Fruit fly (Drosophila melanogaster): Measurements from ENCODE around the gene IntS9.

The IntS9 gene

DNA sequence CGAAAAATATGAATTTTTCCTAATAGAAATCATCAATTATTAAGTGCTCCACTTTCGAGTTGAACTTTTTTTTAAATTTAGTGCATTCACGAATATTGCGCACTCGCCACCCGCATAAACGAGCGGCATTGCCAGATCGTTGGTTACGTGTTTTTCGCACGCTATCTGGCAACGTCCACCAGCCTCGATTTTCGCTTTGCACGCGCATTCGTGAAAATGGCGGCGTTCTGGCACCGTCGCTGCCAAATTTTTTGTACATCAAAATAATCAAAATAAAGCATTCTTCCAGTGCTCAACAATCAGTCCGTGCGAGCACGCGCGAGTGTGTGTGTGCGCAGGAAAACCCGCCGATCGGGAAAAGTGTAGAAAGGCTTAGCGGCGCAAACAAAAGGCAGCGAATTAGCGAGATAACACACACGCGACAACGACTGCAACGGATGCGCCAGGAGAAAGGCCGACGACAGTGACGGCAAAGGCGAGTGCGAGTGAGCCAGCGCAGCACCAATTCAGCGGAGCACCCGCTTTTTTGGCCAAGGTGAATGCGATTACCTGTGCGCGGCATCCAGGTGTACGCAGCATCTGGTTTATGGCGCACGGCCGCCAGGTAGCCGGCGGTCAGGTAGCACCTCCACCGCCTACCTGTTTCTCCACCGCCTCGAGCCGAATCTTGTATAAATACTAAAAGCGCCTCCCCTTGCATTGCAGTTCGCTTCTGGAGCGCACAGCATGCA, 8.3 kb upstream of the IntS9 start:
- TF ChIP-seq psq (optimal IDR thresholded peaks at IDR 0.05) (no peak), insv (optimal IDR thresholded peaks at IDR 0.05) (no peak), Sin3A (optimal IDR thresholded peaks at IDR 0.05) (no peak), h (optimal IDR thresholded peaks at IDR 0.05) (no peak), ttk (optimal IDR thresholded peaks at IDR 0.05) (no peak), Myc (optimal IDR thresholded peaks at IDR 0.05) (no peak)

DNA sequence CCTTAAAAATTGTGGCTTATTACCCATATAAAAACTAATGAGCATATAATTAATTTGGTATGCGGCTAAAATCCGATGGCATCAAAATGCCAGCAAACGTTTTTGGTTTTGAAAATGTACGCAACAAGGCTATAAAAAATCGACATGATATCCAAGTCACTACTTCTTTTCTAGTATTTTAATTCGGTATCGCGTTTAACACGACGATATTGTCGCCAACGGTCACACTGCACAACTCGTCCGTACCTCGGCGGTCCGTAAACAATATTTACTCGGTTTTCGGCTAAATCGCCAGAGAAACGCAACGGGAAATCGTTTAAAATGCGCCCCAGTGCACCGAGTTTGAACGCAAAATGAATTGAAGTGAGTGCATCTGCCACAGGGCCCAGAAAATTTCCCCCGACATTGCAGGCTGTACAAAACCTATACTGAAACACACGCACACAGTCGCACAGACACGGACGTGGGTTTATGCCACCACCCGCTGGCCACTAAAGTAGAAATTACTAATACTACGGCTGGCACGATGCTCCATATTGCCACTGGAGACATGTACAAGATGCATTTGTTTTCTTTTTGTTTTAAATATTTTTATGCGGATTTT, 7.7 kb upstream of the IntS9 start, which contains the start of gene Taf4:
Gene Taf4 (plus strand): TSS at position 210 of the 604 bp plus-strand sequence.
- TF ChIP-seq h (optimal IDR thresholded peaks at IDR 0.05) (no peak), ttk (optimal IDR thresholded peaks at IDR 0.05) (no peak), Sin3A (optimal IDR thresholded peaks at IDR 0.05) (no peak), psq (optimal IDR thresholded peaks at IDR 0.05) (no peak), insv (optimal IDR thresholded peaks at IDR 0.05) (no peak), Myc (optimal IDR thresholded peaks at IDR 0.05) (no peak)

DNA sequence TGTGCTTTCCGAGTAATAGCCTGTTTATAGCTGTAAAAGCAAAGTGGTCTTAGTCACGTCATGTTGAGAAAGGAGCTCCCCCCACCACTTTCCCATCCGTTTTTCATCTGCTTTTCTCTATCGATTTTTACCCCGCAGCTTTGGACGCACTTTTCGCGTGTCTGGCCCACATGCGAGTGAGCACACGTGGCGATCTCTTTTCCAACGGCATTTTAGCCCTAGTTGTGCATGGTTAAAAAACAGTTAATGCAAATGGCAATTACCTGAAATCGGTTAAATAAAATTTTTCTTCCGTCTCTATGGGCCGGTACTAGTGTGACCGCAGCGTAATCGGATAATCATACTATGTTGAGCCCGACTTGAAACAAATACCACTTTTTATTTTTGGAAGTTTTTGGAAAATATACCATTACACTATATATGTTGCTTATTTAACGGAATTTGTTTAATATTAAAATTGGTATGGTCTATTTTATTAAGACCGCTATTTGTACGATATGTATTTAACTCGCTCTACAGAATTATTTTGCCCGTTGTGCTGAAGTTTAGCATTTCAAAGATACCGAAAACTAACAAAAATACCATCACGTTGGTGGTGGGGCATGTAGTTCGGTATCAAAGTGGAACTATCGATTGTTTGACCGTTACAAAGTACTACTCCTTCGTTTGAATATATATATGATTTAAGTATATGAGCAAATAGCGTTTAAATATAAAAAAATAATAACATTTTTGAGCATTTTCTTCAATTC, 6.8 kb upstream of the IntS9 start, which contains the start of gene Zn72D:
Gene Zn72D (minus strand): TSS at position 558 of the 752 bp plus-strand sequence.
- TF ChIP-seq Sin3A (optimal IDR thresholded peaks at IDR 0.05) (no peak), ttk (optimal IDR thresholded peaks at IDR 0.05) (no peak), h (optimal IDR thresholded peaks at IDR 0.05) (no peak), Myc (optimal IDR thresholded peaks at IDR 0.05) (no peak), insv (optimal IDR thresholded peaks at IDR 0.05) (no peak), psq (optimal IDR thresholded peaks at IDR 0.05) (no peak)

DNA sequence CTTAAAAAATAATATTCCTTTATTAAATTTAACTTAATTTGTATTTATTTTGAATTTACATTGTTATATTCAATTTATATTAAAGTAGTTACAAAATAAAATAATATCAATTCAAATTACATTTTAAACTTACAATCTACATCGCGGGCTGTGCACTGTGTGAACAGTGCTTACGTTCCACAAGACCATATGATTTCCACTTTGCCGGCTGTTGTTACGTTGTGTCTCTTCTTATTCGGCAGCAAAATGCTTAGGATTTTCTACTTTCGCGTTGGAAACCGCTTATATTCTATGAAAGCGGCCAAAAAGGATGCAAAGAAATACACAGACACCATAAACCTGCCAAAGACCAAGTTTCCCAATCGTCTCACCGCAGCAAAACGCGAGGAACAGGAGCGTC, 5.4 kb downstream of the IntS9 start, which contains the start of gene IleRS-m:
Gene IleRS-m (plus strand): TSS at position 222 of the 400 bp plus-strand sequence.
- TF ChIP-seq Sin3A (optimal IDR thresholded peaks at IDR 0.05): no peak
- no peak for TF ChIP-seq psq (optimal IDR thresholded peaks at IDR 0.05)

DNA sequence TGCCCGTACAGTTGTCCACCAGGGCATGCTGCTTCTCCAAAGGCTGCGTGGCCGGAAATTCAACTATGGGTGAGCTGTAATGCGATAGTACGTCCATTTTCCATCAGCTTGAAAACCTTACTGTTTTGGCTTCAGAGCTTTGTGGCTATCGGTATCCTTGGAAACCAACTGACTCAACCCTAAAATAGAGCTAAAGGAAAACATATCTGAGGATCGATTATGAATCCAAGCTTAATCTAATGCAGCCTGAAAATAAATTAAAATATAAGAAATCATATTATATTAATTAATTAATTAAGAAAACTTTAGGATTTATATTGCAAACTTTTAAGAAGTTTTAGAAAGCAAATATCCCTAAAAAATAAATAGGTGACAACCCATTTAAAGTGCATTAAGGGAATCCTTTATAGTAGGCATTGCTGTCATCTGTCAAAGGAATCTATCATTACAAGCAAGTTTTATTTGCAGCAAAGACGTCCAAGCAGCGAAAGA, 8.0 kb downstream of the IntS9 start, which contains the start of the genes CG13074 and ATPsynbetaL:
Gene CG13074 (minus strand): TSS at position 101 of the 492 bp plus-strand sequence.
Gene ATPsynbetaL (plus strand): TSS at position 442 of the 492 bp plus-strand sequence.
- TF ChIP-seq ttk (optimal IDR thresholded peaks at IDR 0.05): no peak
- TF ChIP-seq Sin3A (optimal IDR thresholded peaks at IDR 0.05): no peak
- TF ChIP-seq psq (optimal IDR thresholded peaks at IDR 0.05): no peak
- no peak for TF ChIP-seq insv (optimal IDR thresholded peaks at IDR 0.05)

DNA sequence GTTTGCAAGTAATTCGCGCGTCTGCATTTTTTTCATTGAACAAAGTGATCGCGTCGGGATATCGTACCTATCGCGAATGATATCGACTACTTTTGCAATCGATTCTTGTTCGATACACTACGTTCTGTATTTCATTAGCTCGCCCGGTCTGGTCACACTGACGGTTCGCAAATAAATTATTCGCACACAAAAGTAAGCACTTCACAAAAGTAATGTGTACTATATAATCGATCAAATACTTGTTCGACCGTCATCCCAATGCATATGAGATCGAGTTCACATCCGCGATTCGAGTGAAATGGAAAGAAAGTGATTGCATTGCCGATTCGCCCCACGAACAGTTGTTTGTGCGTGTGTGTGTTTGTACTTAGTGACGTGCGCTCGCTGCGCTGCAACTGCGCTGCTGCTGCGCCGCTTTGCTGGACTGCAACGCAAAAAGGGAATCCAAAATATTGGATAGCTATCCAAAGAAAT, 15.1 kb downstream of the IntS9 start, which contains the start of the genes CG5235 and ClC-c:
Gene CG5235 (minus strand): TSS at position 63 of the 474 bp plus-strand sequence.
Gene ClC-c (plus strand): TSS at position 125 of the 474 bp plus-strand sequence.
- no peak for TF ChIP-seq ttk (optimal IDR thresholded peaks at IDR 0.05)
- TF ChIP-seq Sin3A (optimal IDR thresholded peaks at IDR 0.05): no peak
- TF ChIP-seq psq (optimal IDR thresholded peaks at IDR 0.05): no peak
- no peak for TF ChIP-seq Myc (optimal IDR thresholded peaks at IDR 0.05)
- no peak for TF ChIP-seq insv (optimal IDR thresholded peaks at IDR 0.05)
- no peak for TF ChIP-seq h (optimal IDR thresholded peaks at IDR 0.05)

DNA sequence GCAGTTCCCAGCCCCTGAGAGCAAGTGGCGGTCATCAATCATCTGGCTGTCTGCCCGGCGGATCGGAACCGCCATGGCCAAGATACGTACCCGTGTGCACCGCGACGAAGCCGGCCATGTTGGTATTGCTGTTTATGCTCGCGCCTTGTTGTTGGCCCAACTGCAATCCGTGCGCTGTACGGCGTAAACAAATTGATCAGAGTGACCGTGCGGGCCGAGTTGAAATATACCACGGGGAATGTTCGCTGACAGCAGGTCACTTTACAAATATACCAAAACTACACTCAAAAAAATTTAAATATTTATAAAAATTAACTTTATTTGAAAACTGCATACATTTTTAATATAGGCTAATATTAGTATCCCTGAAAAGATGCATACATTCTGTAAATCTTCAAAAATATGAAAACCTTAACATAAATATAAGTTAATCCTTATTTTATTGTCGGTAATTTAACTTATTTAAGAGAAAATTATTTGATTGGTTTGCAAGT, 18.1 kb downstream of the IntS9 start, which contains the start of gene Tasp1:
Gene Tasp1 (minus strand): TSS at position 203 of the 494 bp plus-strand sequence.
- TF ChIP-seq h (optimal IDR thresholded peaks at IDR 0.05): no peak
- TF ChIP-seq Sin3A (optimal IDR thresholded peaks at IDR 0.05): no peak
- TF ChIP-seq psq (optimal IDR thresholded peaks at IDR 0.05): no peak
- no peak for TF ChIP-seq insv (optimal IDR thresholded peaks at IDR 0.05)
- TF ChIP-seq Myc (optimal IDR thresholded peaks at IDR 0.05): no peak
- TF ChIP-seq ttk (optimal IDR thresholded peaks at IDR 0.05): no peak

DNA sequence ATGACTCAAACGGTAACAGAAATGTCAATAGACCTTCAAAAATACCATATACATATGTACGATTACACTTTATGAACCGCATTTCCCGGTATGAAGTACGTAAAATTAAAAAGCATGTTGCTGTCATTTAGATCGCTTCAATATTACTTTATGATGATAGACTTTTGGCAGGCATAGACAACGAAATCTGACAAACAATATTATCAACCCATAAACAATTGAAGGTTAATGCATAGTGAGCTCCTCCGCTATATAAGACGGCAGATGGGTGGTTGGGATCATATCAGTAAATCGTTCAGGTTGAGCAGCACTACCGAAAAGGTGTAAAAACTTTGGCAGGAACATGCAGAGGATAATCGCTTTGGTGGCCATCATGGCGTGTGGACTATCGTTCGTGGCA, 21.7 kb downstream of the IntS9 start, which contains the start of gene CG13075:
Gene CG13075 (plus strand): TSS at position 301 of the 400 bp plus-strand sequence.
- TF ChIP-seq ttk (optimal IDR thresholded peaks at IDR 0.05) (no peak), Myc (optimal IDR thresholded peaks at IDR 0.05) (no peak), insv (optimal IDR thresholded peaks at IDR 0.05) (no peak), Sin3A (optimal IDR thresholded peaks at IDR 0.05) (no peak), h (optimal IDR thresholded peaks at IDR 0.05) (no peak), psq (optimal IDR thresholded peaks at IDR 0.05) (no peak)

DNA sequence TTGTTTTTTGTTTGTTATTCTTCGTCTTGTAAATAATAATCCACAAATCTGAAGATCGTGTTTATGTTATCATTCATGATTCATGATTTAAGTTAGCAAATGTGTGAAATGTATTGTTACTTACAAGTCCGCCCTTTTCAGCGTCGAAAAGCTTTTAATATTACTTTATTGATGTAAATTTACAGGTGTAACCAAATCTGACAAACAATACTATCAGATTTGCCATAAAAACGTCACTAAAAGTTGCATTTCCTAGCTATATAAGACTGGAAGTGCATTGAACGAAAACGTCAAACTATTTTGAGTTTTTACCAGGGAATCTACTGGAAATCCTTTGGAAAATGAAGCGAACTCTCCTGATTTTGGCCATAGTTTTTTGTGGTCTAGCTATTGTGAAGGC, 23.2 kb downstream of the IntS9 start, which contains the start of gene CG33258:
Gene CG33258 (plus strand): TSS at position 301 of the 400 bp plus-strand sequence.
- TF ChIP-seq insv (optimal IDR thresholded peaks at IDR 0.05): no peak
- TF ChIP-seq Sin3A (optimal IDR thresholded peaks at IDR 0.05): no peak
- no peak for TF ChIP-seq h (optimal IDR thresholded peaks at IDR 0.05)
- no peak for TF ChIP-seq Myc (optimal IDR thresholded peaks at IDR 0.05)
- TF ChIP-seq ttk (optimal IDR thresholded peaks at IDR 0.05): no peak
- no peak for TF ChIP-seq psq (optimal IDR thresholded peaks at IDR 0.05)

DNA sequence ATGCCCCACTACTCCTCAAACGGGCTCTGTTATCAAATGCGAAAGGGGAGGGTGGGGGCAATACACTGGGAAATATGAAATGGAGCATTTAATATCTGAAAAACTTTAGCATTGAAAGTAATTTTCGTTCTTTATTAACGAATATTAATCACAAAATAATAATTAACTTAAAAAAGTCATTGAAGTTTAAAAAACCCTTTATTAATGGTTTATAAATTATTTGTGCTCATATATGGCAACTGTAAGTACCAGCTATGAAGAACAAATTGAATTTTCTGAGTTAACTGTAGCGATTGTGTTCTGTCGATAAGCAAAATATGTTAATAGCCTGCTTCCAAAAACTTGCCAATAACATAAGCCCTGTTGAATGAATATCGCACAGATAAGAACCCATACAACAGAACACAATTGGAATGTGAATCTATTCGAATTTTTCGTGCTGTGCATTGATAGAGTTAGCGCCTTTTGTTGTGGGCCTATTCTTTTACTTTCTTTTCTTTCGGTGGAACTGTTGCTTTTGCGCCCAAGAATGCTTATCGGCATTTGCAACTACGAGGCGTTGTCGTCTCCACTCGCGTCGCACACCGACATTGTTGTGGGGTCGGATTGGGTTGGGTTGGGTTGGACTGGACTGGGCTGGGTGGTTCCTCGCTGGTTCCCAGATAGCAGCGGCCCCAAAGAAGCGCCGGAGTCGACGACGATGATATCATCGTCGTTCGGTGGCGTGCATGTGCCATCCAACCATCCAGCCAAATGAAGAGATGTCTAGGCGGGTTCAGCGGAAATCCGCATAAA, 44.4 kb downstream of the IntS9 start:
- TF ChIP-seq ttk (optimal IDR thresholded peaks at IDR 0.05): no peak
- no peak for TF ChIP-seq Myc (optimal IDR thresholded peaks at IDR 0.05)
- no peak for TF ChIP-seq psq (optimal IDR thresholded peaks at IDR 0.05)
- TF ChIP-seq h (optimal IDR thresholded peaks at IDR 0.05): no peak
- TF ChIP-seq Sin3A (optimal IDR thresholded peaks at IDR 0.05): no peak
- no peak for TF ChIP-seq insv (optimal IDR thresholded peaks at IDR 0.05)

Data from Kc167 (cell line).